Worm (Caenorhabditis elegans) whole organism, L4/young adult: Measurements from ENCODE around the gene F54D1.1.

Experiments used
- W03F9.2 ChIP-seq: fragments of 150-350 bp; optimal IDR thresholded peaks from 2 replicates; lab custom pipeline; 2014; ENCODE audit warnings: missing biosample characterization, missing genetic modification characterization
- dao-5 ChIP-seq: sonication (generic microtip); optimal IDR thresholded peaks from 2 replicates; lab custom pipeline; 2016; ENCODE audit warnings: missing genotype, missing genetic modification characterization, moderate library complexity, missing compliant biosample characterization
- him-1 ChIP-seq: sonication (generic microtip); optimal IDR thresholded peaks from 2 replicates; lab custom pipeline; 2016; ENCODE audit warnings: missing genotype, missing genetic modification reagents, missing genetic modification characterization, missing compliant biosample characterization

DNA sequence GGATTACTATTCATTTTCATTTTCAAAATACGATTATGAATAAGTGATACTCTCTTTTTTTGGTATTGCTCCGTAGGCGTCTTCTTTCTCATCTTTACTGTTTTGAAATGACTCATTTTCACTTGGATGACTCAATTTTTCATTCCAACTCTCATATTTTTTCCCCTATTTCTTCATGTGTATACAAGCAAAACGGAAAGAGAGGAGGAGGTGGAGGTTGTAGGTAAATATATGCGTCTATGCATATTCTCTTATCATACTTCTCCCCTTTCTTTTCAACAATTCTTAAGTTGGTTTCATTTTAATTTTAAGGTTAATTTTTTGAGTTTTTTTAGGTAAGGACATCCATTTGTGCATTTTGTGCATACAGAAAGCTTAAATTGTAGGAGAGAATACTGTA lies 24.5 kb downstream of the F54D1.1 start:
- TF ChIP-seq dao-5 (tag; lab: Kevin White, UChicago) (no peak), W03F9.2 (tag; lab: Kevin White, UChicago) (no peak), him-1 (no peak)
